Worm (Caenorhabditis elegans): Measurements from ENCODE around the gene C34F11.1.

The C34F11.1 gene

DNA sequence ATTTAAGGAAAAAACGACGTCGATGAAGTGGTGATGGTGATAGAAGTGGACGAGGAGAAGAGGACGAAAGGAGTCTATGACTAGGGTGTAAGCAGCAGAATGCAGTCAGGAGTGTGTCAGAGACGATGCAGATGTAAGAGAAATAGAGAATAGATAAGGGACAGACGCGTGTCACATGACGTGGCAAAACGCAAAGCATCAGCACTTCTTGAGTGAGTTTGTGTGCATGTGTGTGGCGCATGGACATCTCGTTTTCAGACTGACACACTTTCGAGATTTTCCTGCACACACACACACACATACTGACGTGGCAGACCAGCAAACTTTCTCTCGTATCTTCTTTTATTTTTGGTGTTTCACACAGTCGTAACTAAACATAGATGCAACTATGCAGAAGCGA lies 30.3 kb upstream of the C34F11.1 start (continued):
- TF ChIP-seq atf-7 (tag; optimal IDR thresholded peaks at IDR 0.05) (peak; percentile 84), K12H6.12 (tag; optimal IDR thresholded peaks at IDR 0.05) (peak; percentile 52), ceh-27 (GFP tag; optimal IDR thresholded peaks at IDR 0.05) (peak; percentile 63), pbrm-1 (GFP tag; IDR thresholded peaks at IDR 0.05) (peak; percentile 43; the same call in 1 of the 2 replicates), C17E4.6 (GFP tag; IDR thresholded peaks at IDR 0.05) (no peak), lin-40 (tag; optimal IDR thresholded peaks at IDR 0.05) (peak; percentile 72), ccch-3 (GFP tag; optimal IDR thresholded peaks at IDR 0.05) (no peak), ztf-28 (GFP tag; IDR thresholded peaks at IDR 0.05) (no peak), ceh-40 (GFP tag; IDR thresholded peaks at IDR 0.05) (no peak), sea-2 (GFP tag; IDR thresholded peaks at IDR 0.05) (no peak), Y67H2A.10 (GFP tag; conservative IDR thresholded peaks at IDR 0.05) (no peak), K11D2.4 (GFP tag; IDR thresholded peaks at IDR 0.05) (0 out of 2 replicates have a peak, but pooled peaks have one; percentile 50), B0035.1 (tag; optimal IDR thresholded peaks at IDR 0.05) (no peak), mes-4 (tag; optimal IDR thresholded peaks at IDR 0.05) (no peak), somi-1 (GFP tag; optimal IDR thresholded peaks at IDR 0.05) (peak; percentile 55), nhr-179 (tag; optimal IDR thresholded peaks at IDR 0.05) (no peak), hmg-1.2 (GFP tag; IDR thresholded peaks at IDR 0.05) (peak; percentile 74; the same call in 1 of the 2 replicates), mxl-1 (tag; optimal IDR thresholded peaks at IDR 0.05) (no peak), Y53G8AR.9 (GFP tag; conservative IDR thresholded peaks at IDR 0.05) (peak; percentile 57; the same call in 1 of the 2 replicates), Y53F4B.3 (GFP tag; IDR thresholded peaks at IDR 0.05) (no peak), nhr-90 (tag; optimal IDR thresholded peaks at IDR 0.05) (peak; percentile 60), mel-28 (tag; optimal IDR thresholded peaks at IDR 0.05; ENCODE audit: borderline replicate concordance) (no peak), snpc-4 (GFP tag; optimal IDR thresholded peaks at IDR 0.05) (no peak), snpc-4 (tag; optimal IDR thresholded peaks at IDR 0.05) (peak in 3 of 4 experiments; percentile 19 to 56 (median 29)), F39B2.1 (GFP tag; IDR thresholded peaks at IDR 0.05) (no peak), F52B5.7 (tag; optimal IDR thresholded peaks at IDR 0.05) (no peak), hsf-1 (GFP tag; IDR thresholded peaks at IDR 0.05) (no peak), zfh-2 (GFP tag; conservative IDR thresholded peaks at IDR 0.05) (peak; percentile 70), pha-4 (tag; optimal IDR thresholded peaks at IDR 0.05) (no peak), rec-8 (tag; optimal IDR thresholded peaks at IDR 0.05) (no peak), dox-1 (GFP tag; IDR thresholded peaks at IDR 0.05) (peak; percentile 52; the same call in 1 of the 2 replicates), Y56A3A.18 (GFP tag; IDR thresholded peaks at IDR 0.05) (no peak), ztf-18 (tag; optimal IDR thresholded peaks at IDR 0.05) (peak; percentile 17), dpl-1 (GFP tag; optimal IDR thresholded peaks at IDR 0.05) (no peak), lin-35 (GFP tag; optimal IDR thresholded peaks at IDR 0.05) (peak in 1 of 3 experiments; percentile 60), nfya-2 (GFP tag; IDR thresholded peaks at IDR 0.05) (no peak), bed-2 (GFP tag; IDR thresholded peaks at IDR 0.05) (no peak), ztf-22 (GFP tag; optimal IDR thresholded peaks at IDR 0.05) (peak; percentile 74), F55B11.4 (tag; optimal IDR thresholded peaks at IDR 0.05; ENCODE audit: borderline replicate concordance, insufficient read depth) (no peak), F33H1.4 (GFP tag; IDR thresholded peaks at IDR 0.05) (no peak), aptf-2 (GFP tag; conservative IDR thresholded peaks at IDR 0.05) (no peak), ztf-3 (GFP tag; optimal IDR thresholded peaks at IDR 0.05) (no peak), rpc-1 (optimal IDR thresholded peaks at IDR 0.05) (no peak), rpc-1 (tag; optimal IDR thresholded peaks at IDR 0.05) (no peak), cebp-1 (GFP tag; IDR thresholded peaks at IDR 0.05) (no peak), cebp-1 (tag; optimal IDR thresholded peaks at IDR 0.05) (peak; percentile 81), F10E7.11 (tag; optimal IDR thresholded peaks at IDR 0.05) (no peak), lag-1 (GFP tag; IDR thresholded peaks at IDR 0.05) (no peak), ceh-79 (tag; optimal IDR thresholded peaks at IDR 0.05) (no peak), rcor-1 (GFP tag; IDR thresholded peaks at IDR 0.05) (peak; percentile 42; the same call in 1 of the 2 replicates)

Measured in whole organism, young adult.